Worm (Caenorhabditis elegans) whole organism, late embryonic: Measurements from ENCODE around the gene T10H9.8.

Source experiments
- dmd-4 ChIP-seq: sonication (generic microtip); optimal IDR thresholded peaks from 2 replicates; lab custom pipeline; 2016; ENCODE audit warnings: borderline replicate concordance, missing genetic modification characterization, missing compliant biosample characterization
- fkh-10 ChIP-seq: fragments of 150-350 bp; optimal IDR thresholded peaks from 2 replicates; lab custom pipeline; 2014; ENCODE audit warnings: missing biosample characterization, missing genetic modification reagents, missing genetic modification characterization
- fkh-6 ChIP-seq: sonication (generic microtip); optimal IDR thresholded peaks from 2 replicates; lab custom pipeline; 2016; ENCODE audit warnings: missing genetic modification characterization, missing compliant biosample characterization
- hlh-13 ChIP-seq: fragments of 200-800 bp; sonication (Bioruptor generic); optimal IDR thresholded peaks from 2 replicates; lab custom pipeline; 2018; ENCODE audit warnings: mild to moderate bottlenecking, missing genetic modification characterization, missing compliant biosample characterization
- mec-3 ChIP-seq: sonication (generic microtip); optimal IDR thresholded peaks from 2 replicates; lab custom pipeline; 2016; ENCODE audit warnings: borderline replicate concordance, missing genetic modification characterization, missing compliant biosample characterization
- ref-2 ChIP-seq: sonication (generic microtip); optimal IDR thresholded peaks from 2 replicates; lab custom pipeline; 2016; ENCODE audit warnings: missing genetic modification characterization, missing compliant biosample characterization
- ttx-3 ChIP-seq: sonication (generic microtip); optimal IDR thresholded peaks from 2 replicates; lab custom pipeline; 2016; ENCODE audit warnings: missing genetic modification reagents, missing genetic modification characterization, missing compliant biosample characterization
- unc-3 ChIP-seq, 2 experiments: fragments of 200-800 bp in 1 of 2; sonication (Bioruptor generic) in 1 of 2; sonication (generic microtip) in 1 of 2; conservative IDR thresholded peaks in 1 of 2; optimal IDR thresholded peaks in 1 of 2; 2 replicates each; pipeline versions ENCODE4 v1.3.6 to Lab custom; 2016 to 2022; ENCODE audit warnings: missing compliant biosample characterization in 2 of 2, missing genetic modification characterization in 2 of 2, missing genetic modification reagents in 1 of 2
- unc-42 ChIP-seq: sonication (generic microtip); optimal IDR thresholded peaks from 2 replicates; lab custom pipeline; 2016; ENCODE audit warnings: missing genotype, missing genetic modification characterization, missing compliant biosample characterization
- unc-86 ChIP-seq: sonication (generic microtip); optimal IDR thresholded peaks from 2 replicates; lab custom pipeline; 2016; ENCODE audit warnings: missing genetic modification characterization, missing compliant biosample characterization
- zip-5 ChIP-seq: sonication (generic microtip); optimal IDR thresholded peaks from 2 replicates; lab custom pipeline; 2016; ENCODE audit warnings: missing genetic modification characterization, missing compliant biosample characterization

DNA sequence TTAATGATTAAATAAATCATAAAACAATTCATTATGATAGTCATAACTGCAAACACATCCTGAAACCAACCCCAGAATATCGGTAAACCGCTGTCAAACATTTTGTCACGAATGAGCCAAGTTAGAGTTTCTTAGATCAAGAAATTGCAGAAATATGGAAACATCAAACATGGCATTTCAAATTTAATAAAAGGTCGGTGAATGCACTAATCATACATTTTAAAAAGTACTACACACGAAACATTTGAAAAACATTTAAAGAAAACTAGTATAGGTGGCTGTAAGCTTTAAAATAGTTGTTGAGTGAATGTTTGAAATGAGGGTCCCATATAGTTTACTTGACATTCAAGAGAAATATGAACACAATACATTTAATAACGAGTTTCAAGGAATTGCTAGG lies 16.6 kb downstream of the T10H9.8 start, which contains the start of gene str-180:
- TF ChIP-seq zip-5 (tag; lab: Kevin White, UChicago) (no peak), mec-3 (tag; lab: Kevin White, UChicago) (no peak), fkh-6 (tag; lab: Kevin White, UChicago) (no peak), unc-42 (no peak), hlh-13 (GFP tag; lab: Kevin White, UChicago) (no peak), unc-3 (GFP tag; conservative IDR thresholded peaks at IDR 0.05; lab: Robert Waterston, UW) (no peak), unc-3 (tag; optimal IDR thresholded peaks at IDR 0.05; lab: Kevin White, UChicago) (no peak), dmd-4 (no peak), ref-2 (tag; lab: Kevin White, UChicago) (no peak), unc-86 (no peak), ttx-3 (tag; lab: Kevin White, UChicago) (no peak), fkh-10 (GFP tag; lab: Kevin White, UChicago) (no peak)
